Worm (Caenorhabditis elegans) whole organism, L1 larva: ENCODE measurements around the gene C07B5.8.

Experiments used
- C34B4.2 ChIP-seq: sonication (generic microtip); optimal IDR thresholded peaks from 2 replicates; lab custom pipeline; 2017; ENCODE audit warnings: mild to moderate bottlenecking, missing genetic modification characterization, missing compliant biosample characterization
- Y116A8C.19 ChIP-seq: sonication (generic microtip); optimal IDR thresholded peaks from 2 replicates; lab custom pipeline; 2016; ENCODE audit warnings: missing compliant biosample characterization, missing genetic modification characterization, borderline replicate concordance
- blmp-1 ChIP-seq: fragments of 150-350 bp; optimal IDR thresholded peaks from 2 replicates; lab custom pipeline; 2014; ENCODE audit warnings: missing biosample characterization, missing genetic modification characterization
- ceh-63 ChIP-seq: fragments of 200-800 bp; sonication (Bioruptor generic); optimal IDR thresholded peaks from 2 replicates; lab custom pipeline; 2018; ENCODE audit warnings: mild to moderate bottlenecking, missing genetic modification characterization, missing compliant biosample characterization
- ceh-82 ChIP-seq, 3 experiments: fragments of 150-350 bp in 1 of 3; sonication (generic microtip) in 2 of 3; optimal IDR thresholded peaks; 2 replicates each; lab custom pipeline; 2014 to 2017; ENCODE audit warnings: missing biosample characterization in 3 of 3, missing genetic modification characterization in 3 of 3
- dsc-1 ChIP-seq: sonication (generic microtip); optimal IDR thresholded peaks from 2 replicates; lab custom pipeline; 2016; ENCODE audit warnings: mild to moderate bottlenecking, missing genetic modification characterization, missing compliant biosample characterization
- efl-1 ChIP-seq, 4 experiments: fragments of 150-350 bp; optimal IDR thresholded peaks in 3 of 4; peaks in 1 of 4; 1 replicate in 1 of 4; 2 replicates in 3 of 4; lab custom pipeline; 2014; ENCODE audit warnings: missing biosample characterization in 2 of 4, missing genetic modification characterization in 2 of 4, missing genetic modification reagents in 2 of 4
- efl-3 ChIP-seq: fragments of 200-800 bp; sonication (Bioruptor generic); optimal IDR thresholded peaks from 2 replicates; lab custom pipeline; 2018; ENCODE audit warnings: mild to moderate bottlenecking, missing genetic modification characterization, missing compliant biosample characterization
- egl-13 ChIP-seq: sonication (generic microtip); optimal IDR thresholded peaks from 2 replicates; lab custom pipeline; 2016; ENCODE audit warnings: missing genotype, missing genetic modification reagents, missing genetic modification characterization, missing compliant biosample characterization
- elt-2 ChIP-seq: sonication (generic microtip); optimal IDR thresholded peaks from 2 replicates; lab custom pipeline; 2016; ENCODE audit warnings: missing genetic modification characterization, mild to moderate bottlenecking, inconsistent platforms, missing compliant biosample characterization, missing genetic modification reagents
- elt-3 ChIP-seq, 6 experiments: fragments of 150-350 bp in 1 of 6; sonication (generic microtip); optimal IDR thresholded peaks; 2 replicates each; lab custom pipeline; 2017 to 2018; ENCODE audit warnings: missing biosample characterization in 6 of 6, missing genetic modification characterization in 6 of 6, inconsistent platforms in 1 of 6
- ets-5 ChIP-seq: fragments of 200-800 bp; sonication (Bioruptor generic); IDR thresholded peaks from 2 replicates; pipeline ENCODE4 v1.3.6; 2022; ENCODE audit warnings: missing genetic modification characterization, missing compliant biosample characterization
- fkh-10 ChIP-seq: sonication (generic microtip); optimal IDR thresholded peaks from 2 replicates; lab custom pipeline; 2017; ENCODE audit warnings: missing biosample characterization, missing genetic modification reagents, missing genetic modification characterization
- fos-1 ChIP-seq: fragments of 150-350 bp; optimal IDR thresholded peaks from 2 replicates; lab custom pipeline; 2014; ENCODE audit warnings: missing biosample characterization, missing genetic modification characterization
- grh-1 ChIP-seq: fragments of 200-800 bp; sonication (Bioruptor generic); IDR thresholded peaks from 2 replicates; pipeline ENCODE4 v1.3.6; 2022; ENCODE audit warnings: missing genetic modification reagents, missing genetic modification characterization, missing compliant biosample characterization
- hlh-4 ChIP-seq: sonication (generic microtip); optimal IDR thresholded peaks from 2 replicates; lab custom pipeline; 2016; ENCODE audit warnings: mild to moderate bottlenecking, missing genetic modification characterization, missing compliant biosample characterization
- lin-14 ChIP-seq: fragments of 200-800 bp; sonication (Bioruptor generic); optimal IDR thresholded peaks from 2 replicates; lab custom pipeline; 2018; ENCODE audit warnings: mild to moderate bottlenecking, missing genetic modification characterization, moderate library complexity, missing compliant biosample characterization
- lin-15B ChIP-seq: fragments of 150-350 bp; sonication (generic microtip); optimal IDR thresholded peaks from 3 replicates; lab custom pipeline; 2014; ENCODE audit warnings: missing biosample characterization, missing genetic modification characterization
- lin-35 ChIP-seq, 2 experiments: fragments of 150-350 bp; optimal IDR thresholded peaks; 2 replicates each; lab custom pipeline; 2014; ENCODE audit warnings: missing biosample characterization in 2 of 2, missing genetic modification characterization in 2 of 2, missing genetic modification reagents in 2 of 2
- lsy-2 ChIP-seq, 2 experiments: fragments of 150-350 bp; optimal IDR thresholded peaks; 2 replicates each; lab custom pipeline; 2014; ENCODE audit warnings: missing biosample characterization in 2 of 2, missing genetic modification characterization in 2 of 2
- mep-1 ChIP-seq: fragments of 150-350 bp; optimal IDR thresholded peaks from 2 replicates; lab custom pipeline; 2014; ENCODE audit warnings: missing biosample characterization, missing genetic modification characterization
- nhr-12 ChIP-seq: sonication (generic microtip); optimal IDR thresholded peaks from 2 replicates; lab custom pipeline; 2017; ENCODE audit warnings: missing biosample characterization, missing genetic modification characterization
- nhr-20 ChIP-seq: sonication (generic microtip); optimal IDR thresholded peaks from 2 replicates; lab custom pipeline; 2016; ENCODE audit warnings: mild to moderate bottlenecking, missing genetic modification characterization, missing compliant biosample characterization
- nhr-47 ChIP-seq: sonication (generic microtip); optimal IDR thresholded peaks from 2 replicates; lab custom pipeline; 2016; ENCODE audit warnings: mild to moderate bottlenecking, missing genetic modification characterization, moderate library complexity, missing compliant biosample characterization
- nhr-71 ChIP-seq: sonication (generic microtip); optimal IDR thresholded peaks from 2 replicates; lab custom pipeline; 2016; ENCODE audit warnings: mild to moderate bottlenecking, missing genetic modification characterization, moderate library complexity, missing compliant biosample characterization
- nhr-85 ChIP-seq: sonication (generic microtip); peaks from one replicate; lab custom pipeline; 2016; ENCODE audit warnings: missing genetic modification characterization, inconsistent platforms, missing compliant biosample characterization
- pag-3 ChIP-seq: sonication (generic microtip); optimal IDR thresholded peaks from 2 replicates; lab custom pipeline; 2017; ENCODE audit warnings: missing genetic modification characterization, mild to moderate bottlenecking, missing compliant biosample characterization, antibody characterized with exemption, borderline replicate concordance; ENCODE audit not compliant: insufficient read depth
- pqm-1 ChIP-seq: sonication (generic microtip); optimal IDR thresholded peaks from 3 replicates; lab custom pipeline; 2017; ENCODE audit warnings: missing biosample characterization, missing genetic modification characterization
- rnt-1 ChIP-seq: sonication (generic microtip); optimal IDR thresholded peaks from 2 replicates; lab custom pipeline; 2016; ENCODE audit warnings: mild to moderate bottlenecking, missing genetic modification characterization, moderate library complexity, missing compliant biosample characterization
- snu-23 ChIP-seq: sonication (generic microtip); optimal IDR thresholded peaks from 2 replicates; lab custom pipeline; 2016; ENCODE audit warnings: missing genetic modification characterization, missing compliant biosample characterization
- sptf-1 ChIP-seq: fragments of 150-350 bp; optimal IDR thresholded peaks from 2 replicates; lab custom pipeline; 2014; ENCODE audit warnings: missing biosample characterization, missing genetic modification characterization
- tbx-2 ChIP-seq: sonication (generic microtip); optimal IDR thresholded peaks from 2 replicates; lab custom pipeline; 2016; ENCODE audit warnings: missing genetic modification characterization, missing compliant biosample characterization
- vab-15 ChIP-seq: sonication (generic microtip); optimal IDR thresholded peaks from 2 replicates; lab custom pipeline; 2017; ENCODE audit warnings: missing genotype, mild to moderate bottlenecking, missing genetic modification characterization, missing compliant biosample characterization
- xbp-1 ChIP-seq: sonication (generic microtip); optimal IDR thresholded peaks from 2 replicates; lab custom pipeline; 2016; ENCODE audit warnings: missing genetic modification characterization, missing compliant biosample characterization
- zag-1 ChIP-seq: fragments of 150-350 bp; optimal IDR thresholded peaks from 2 replicates; lab custom pipeline; 2014; ENCODE audit warnings: missing biosample characterization, missing genetic modification characterization
- zip-4 ChIP-seq: fragments of 200-800 bp; sonication (Bioruptor generic); optimal IDR thresholded peaks from 2 replicates; lab custom pipeline; 2018; ENCODE audit warnings: mild to moderate bottlenecking, missing genetic modification characterization, moderate library complexity, missing compliant biosample characterization

C07B5.8 gene

ce11 chrX:9536665-9537064 is at the start of gene C07B5.8:
Gene C07B5.8 (minus strand): TSS chrX:9536765.
- TF ChIP-seq lin-15B (tag; lab: Kevin White, UChicago) (no peak), pqm-1 (no peak), hlh-4 (tag; lab: Kevin White, UChicago) (no peak), ets-5 (GFP tag; lab: Robert Waterston, UW) (no peak), lin-35 (GFP tag; optimal IDR thresholded peaks at IDR 0.05; lab: Kevin White, UChicago) (no peak), zag-1 (tag; lab: Kevin White, UChicago) (no peak), nhr-20 (tag; lab: Kevin White, UChicago) (no peak), grh-1 (GFP tag; lab: Robert Waterston, UW) (no peak), dsc-1 (tag; lab: Kevin White, UChicago) (no peak), C34B4.2 (tag; lab: Kevin White, UChicago) (no peak), xbp-1 (tag; lab: Kevin White, UChicago) (no peak)
- TF ChIP-seq, all 84 proteins: peak for 0

DNA sequence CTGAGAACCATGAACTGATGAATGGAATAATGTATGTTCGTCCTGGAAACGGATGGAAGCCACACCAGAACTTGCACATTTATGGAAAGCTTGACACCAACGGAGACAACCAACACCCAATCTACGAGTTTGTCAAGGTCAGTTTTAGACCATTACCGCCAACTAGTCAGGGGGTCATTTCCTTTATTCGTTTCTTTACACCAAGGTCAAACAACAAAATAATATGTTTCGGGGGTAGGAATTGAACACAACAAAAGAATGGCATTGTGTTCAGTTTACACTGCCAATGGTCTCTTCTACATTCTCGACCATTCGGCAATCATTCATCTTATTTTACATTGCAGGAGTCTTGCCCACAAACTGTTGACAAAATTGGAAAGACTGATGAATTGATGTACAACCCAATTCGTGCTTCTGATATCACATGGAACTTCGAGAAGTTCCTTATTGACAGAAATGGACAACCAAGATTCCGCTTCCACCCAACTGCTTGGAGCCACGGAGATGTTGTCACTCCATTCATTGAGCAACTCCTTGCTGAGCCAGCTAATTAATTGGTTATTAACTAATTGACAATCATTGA is 49.1 kb upstream of the C07B5.8 start:
- TF ChIP-seq grh-1 (GFP tag; lab: Robert Waterston, UW), result 0 out of 2 replicates have a peak, but pooled peaks have one; percentile 7
- no peak for TF ChIP-seq Y116A8C.19
- TF ChIP-seq nhr-85, result peak; percentile 69

- no peak for TF ChIP-seq hlh-4 (tag; lab: Kevin White, UChicago)
- TF ChIP-seq elt-3 (tag; optimal IDR thresholded peaks at IDR 0.05; lab: Kevin White, UChicago), result peak in 2 of 6 experiments; percentile 16 to 40
- TF ChIP-seq nhr-71 (tag; lab: Kevin White, UChicago), result peak; percentile 42
- peak; percentile 57 for TF ChIP-seq nhr-20 (tag; lab: Kevin White, UChicago)
- TF ChIP-seq ceh-82 (tag; optimal IDR thresholded peaks at IDR 0.05; lab: Kevin White, UChicago), result peak in 1 of 3 experiments; percentile 6
- peak; percentile 4 for TF ChIP-seq fos-1 (tag; lab: Kevin White, UChicago)
- peak in 1 of 2 experiments; percentile 46 for TF ChIP-seq lin-35 (GFP tag; optimal IDR thresholded peaks at IDR 0.05; lab: Kevin White, UChicago)
- 0 out of 2 replicates have a peak, but pooled peaks have one; percentile 15 for TF ChIP-seq grh-1 (GFP tag; lab: Robert Waterston, UW)
- no peak for TF ChIP-seq nhr-12 (tag; lab: Kevin White, UChicago)
- TF ChIP-seq efl-1 (optimal IDR thresholded peaks at IDR 0.05; lab: Kevin White, UChicago), result peak in 1 of 2 experiments; percentile 30
- TF ChIP-seq efl-1 (GFP tag; optimal IDR thresholded peaks at IDR 0.05 in 1 of 2; lab: Kevin White, UChicago), result no peak
- TF ChIP-seq zip-4, result no peak
- TF ChIP-seq nhr-85, result peak; percentile 79
- TF ChIP-seq mep-1 (tag; lab: Kevin White, UChicago), result peak; percentile 37
- TF ChIP-seq snu-23 (GFP tag; lab: Kevin White, UChicago), result peak; percentile 51
- TF ChIP-seq efl-3 (GFP tag; lab: Kevin White, UChicago), result no peak
- peak; percentile 0 to 72 for TF ChIP-seq lsy-2 (tag; optimal IDR thresholded peaks at IDR 0.05; lab: Kevin White, UChicago)
- peak; percentile 87 for TF ChIP-seq blmp-1 (tag; lab: Kevin White, UChicago)
- peak; percentile 69 for TF ChIP-seq lin-14
- TF ChIP-seq tbx-2 (tag; lab: Kevin White, UChicago), result peak; percentile 24
- no peak for TF ChIP-seq fkh-10 (GFP tag; lab: Kevin White, UChicago)
- TF ChIP-seq, all 84 proteins: peak for 15
Observed at ce11 chrX:9584333-9584732, 47.8 kb upstream of the C07B5.8 start, which contains the start of gene gpx-5. Gene gpx-5 (plus strand): TSS chrX:9584668.

- no peak for TF ChIP-seq egl-13 (tag; lab: Kevin White, UChicago)
- TF ChIP-seq ceh-63 (GFP tag; lab: Kevin White, UChicago), result peak; percentile 52
Observed at ce11 chrX:9576928-9577327, 40.4 kb upstream of the C07B5.8 start, which contains the start of gene glb-17. Gene glb-17 (minus strand): TSS chrX:9577028.

ce11 chrX:9568574-9568973 is 32.0 kb upstream of the C07B5.8 start:
- TF ChIP-seq fos-1 (tag; lab: Kevin White, UChicago) (no peak), lin-35 (GFP tag; optimal IDR thresholded peaks at IDR 0.05; lab: Kevin White, UChicago) (peak in 1 of 2 experiments; percentile 3), rnt-1 (tag; lab: Kevin White, UChicago) (no peak), nhr-47 (tag; lab: Kevin White, UChicago) (no peak), sptf-1 (no peak), efl-1 (optimal IDR thresholded peaks at IDR 0.05; lab: Kevin White, UChicago) (no peak), efl-1 (GFP tag; optimal IDR thresholded peaks at IDR 0.05 in 1 of 2; lab: Kevin White, UChicago) (peak in 1 of 2 experiments; percentile 71), dsc-1 (tag; lab: Kevin White, UChicago) (no peak), hlh-4 (tag; lab: Kevin White, UChicago) (no peak), C34B4.2 (tag; lab: Kevin White, UChicago) (no peak), vab-15 (tag; lab: Kevin White, UChicago) (no peak), elt-2 (tag; lab: Kevin White, UChicago) (peak; percentile 67), pag-3 (tag; lab: Kevin White, UChicago) (no peak)
